Fruit fly (Drosophila melanogaster): ENCODE data around the gene CG13287.

The CG13287 gene

dm6 chr3L:5856919-5857318 is 25.2 kb upstream of the CG13287 start (continued):
- no peak for TF ChIP-seq Asciz (GFP tag; optimal IDR thresholded peaks at IDR 0.05)
- TF ChIP-seq CG8089 (GFP tag; optimal IDR thresholded peaks at IDR 0.05) = peak; percentile 27
- TF ChIP-seq gcm2 (GFP tag; optimal IDR thresholded peaks at IDR 0.05) = no peak
- peak; percentile 66 for TF ChIP-seq CG13775 (GFP tag; optimal IDR thresholded peaks at IDR 0.05)
- peak in 1 of 2 experiments; percentile 88 for TF ChIP-seq eve (GFP tag; optimal IDR thresholded peaks at IDR 0.05)
- no peak for TF ChIP-seq Mrtf (GFP tag; IDR thresholded peaks at IDR 0.05)
- peak; percentile 35 for TF ChIP-seq az2 (GFP tag; optimal IDR thresholded peaks at IDR 0.05)
- TF ChIP-seq CG3163 (GFP tag; optimal IDR thresholded peaks at IDR 0.05) = no peak
- peak; percentile 13 for TF ChIP-seq Usf (GFP tag; optimal IDR thresholded peaks at IDR 0.05)
- peak; percentile 72 for TF ChIP-seq CG14710 (tag; optimal IDR thresholded peaks at IDR 0.05)
- peak in 1 of 2 experiments; percentile 29 for TF ChIP-seq bsh (GFP tag; optimal IDR thresholded peaks at IDR 0.05)
- no peak for TF ChIP-seq Bteb2 (GFP tag; optimal IDR thresholded peaks at IDR 0.05)
- peak; percentile 16 for TF ChIP-seq CG7786 (GFP tag; optimal IDR thresholded peaks at IDR 0.05)
- peak; percentile 58 for TF ChIP-seq CG4820 (GFP tag; optimal IDR thresholded peaks at IDR 0.05)
- TF ChIP-seq CG11398 (GFP tag; optimal IDR thresholded peaks at IDR 0.05) = peak; percentile 14
- TF ChIP-seq D19A (tag; optimal IDR thresholded peaks at IDR 0.05) = peak; percentile 49
- peak; percentile 27 for TF ChIP-seq Oli (tag; optimal IDR thresholded peaks at IDR 0.05)
- TF ChIP-seq Elba2 (GFP tag; optimal IDR thresholded peaks at IDR 0.05) = peak; percentile 77
- peak; percentile 79 for TF ChIP-seq Xrp1 (GFP tag; IDR thresholded peaks at IDR 0.05)
- no peak for TF ChIP-seq prd (optimal IDR thresholded peaks at IDR 0.05)
- TF ChIP-seq prd (GFP tag; IDR thresholded peaks at IDR 0.05) = peak; percentile 84; the same call in 2 of the 3 replicates
- TF ChIP-seq danr (GFP tag; IDR thresholded peaks at IDR 0.05) = no peak
- TF ChIP-seq dan (GFP tag; IDR thresholded peaks at IDR 0.05) = peak; percentile 58
- peak; percentile 58; the same call in 1 of the 2 replicates for TF ChIP-seq ara (GFP tag; IDR thresholded peaks at IDR 0.05)
- no peak for TF ChIP-seq CG7963 (GFP tag; IDR thresholded peaks at IDR 0.05; ENCODE audit: partially characterized antibody)
- peak; percentile 4 for TF ChIP-seq Ets65A (GFP tag)
- peak; percentile 20 to 84 for TF ChIP-seq tll (GFP tag; optimal IDR thresholded peaks at IDR 0.05)
- peak; percentile 80 for TF ChIP-seq CG17829 (tag; optimal IDR thresholded peaks at IDR 0.05)
- peak; percentile 62 for TF ChIP-seq phol (tag; optimal IDR thresholded peaks at IDR 0.05)
- no peak for TF ChIP-seq CG11723 (GFP tag; optimal IDR thresholded peaks at IDR 0.05)
- peak; percentile 47 for TF ChIP-seq Hsf (GFP tag; optimal IDR thresholded peaks at IDR 0.05)
- TF ChIP-seq ranshi (GFP tag; IDR thresholded peaks at IDR 0.05) = no peak
- TF ChIP-seq crc (GFP tag; optimal IDR thresholded peaks at IDR 0.05) = peak; percentile 17
- TF ChIP-seq grau (tag; optimal IDR thresholded peaks at IDR 0.05) = peak; percentile 38
- TF ChIP-seq ATbp (GFP tag; optimal IDR thresholded peaks at IDR 0.05) = no peak
- TF ChIP-seq CG8924 (tag; optimal IDR thresholded peaks at IDR 0.05) = peak; percentile 68
- TF ChIP-seq D (optimal IDR thresholded peaks at IDR 0.05) = no peak
- TF ChIP-seq D (GFP tag; optimal IDR thresholded peaks at IDR 0.05) = peak; percentile 39
- TF ChIP-seq CG1233 (GFP tag; optimal IDR thresholded peaks at IDR 0.05) = no peak
- TF ChIP-seq CG43689 (GFP tag; IDR thresholded peaks at IDR 0.05) = no peak
- TF ChIP-seq CG7556 (GFP tag; optimal IDR thresholded peaks at IDR 0.05) = peak; percentile 29
- peak; percentile 85 for TF ChIP-seq CG9727 (GFP tag; optimal IDR thresholded peaks at IDR 0.05)
- peak; percentile 13 for TF ChIP-seq CG2116 (GFP tag; optimal IDR thresholded peaks at IDR 0.05)
- peak; percentile 59 for TF ChIP-seq CG12391 (tag; optimal IDR thresholded peaks at IDR 0.05)
- peak; percentile 75 for TF ChIP-seq CG10267 (tag; optimal IDR thresholded peaks at IDR 0.05)
- TF ChIP-seq Antp (GFP tag; optimal IDR thresholded peaks at IDR 0.05) = no peak
- no peak for TF ChIP-seq Fer2 (tag; optimal IDR thresholded peaks at IDR 0.05)
- TF ChIP-seq lola (GFP tag; optimal IDR thresholded peaks at IDR 0.05) = peak in 1 of 3 experiments; percentile 86
- peak; percentile 87 for TF ChIP-seq CG4404 (GFP tag; IDR thresholded peaks at IDR 0.05)
- peak; percentile 14 for TF ChIP-seq NK7.1 (GFP tag; optimal IDR thresholded peaks at IDR 0.05)
- peak; percentile 47 for TF ChIP-seq Atf3 (GFP tag; optimal IDR thresholded peaks at IDR 0.05)

Measured in whole organism, embryonic.